Fruit fly (Drosophila melanogaster): ENCODE data around the gene Dhc1.

Dhc1 gene

DNA sequence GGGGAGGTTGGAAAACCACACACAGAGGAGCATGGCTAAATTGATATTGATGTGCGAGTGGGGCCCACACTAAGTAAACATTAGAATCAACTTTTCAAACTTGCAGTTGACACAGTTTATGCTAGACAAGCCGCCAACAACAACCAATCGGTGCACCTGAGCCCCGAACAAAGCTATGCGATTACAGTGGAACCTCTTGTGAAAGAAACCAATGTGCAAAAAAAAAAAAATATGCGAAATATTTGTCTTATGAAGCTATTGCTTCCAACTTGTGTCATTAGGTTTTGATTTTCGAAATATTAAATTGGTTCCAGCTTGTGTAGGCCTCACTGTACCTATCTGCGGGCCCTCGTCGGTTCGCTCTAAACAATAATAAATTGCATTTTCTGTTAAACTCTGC lies 56.1 kb downstream of the Dhc1 start (continued):
- TF ChIP-seq pros (GFP tag; optimal IDR thresholded peaks at IDR 0.05) (no peak), CG11696 (GFP tag; IDR thresholded peaks at IDR 0.05) (0 out of 2 replicates have a peak, but pooled peaks have one; percentile 52), CG1233 (GFP tag; optimal IDR thresholded peaks at IDR 0.05) (peak; percentile 66), Lpt (GFP tag; optimal IDR thresholded peaks at IDR 0.05) (no peak), CG8765 (GFP tag; IDR thresholded peaks at IDR 0.05) (0 out of 2 replicates have a peak, but pooled peaks have one; percentile 52), Meics (GFP tag; optimal IDR thresholded peaks at IDR 0.05) (peak; percentile 54), CG8290 (GFP tag; optimal IDR thresholded peaks at IDR 0.05) (peak; percentile 49), CG8290 (tag; optimal IDR thresholded peaks at IDR 0.05) (peak in 1 of 2 experiments; percentile 78), sima (GFP tag; optimal IDR thresholded peaks at IDR 0.05) (no peak), salm (tag; optimal IDR thresholded peaks at IDR 0.05) (peak; percentile 31), CG13424 (tag; optimal IDR thresholded peaks at IDR 0.05) (peak; percentile 71), Dip3 (GFP tag; optimal IDR thresholded peaks at IDR 0.05) (peak; percentile 60), nerfin-1 (tag; optimal IDR thresholded peaks at IDR 0.05) (peak; percentile 51), CG15601 (tag; optimal IDR thresholded peaks at IDR 0.05) (peak; percentile 62), sug (tag; optimal IDR thresholded peaks at IDR 0.05) (no peak), seq (GFP tag; IDR thresholded peaks at IDR 0.05) (peak; percentile 65), CG17186 (GFP tag; optimal IDR thresholded peaks at IDR 0.05) (peak; percentile 35), sna (GFP tag; IDR thresholded peaks at IDR 0.05; ENCODE audit: partially characterized antibody) (no peak), vvl (GFP tag; IDR thresholded peaks at IDR 0.05) (peak; percentile 90), wor (GFP tag; IDR thresholded peaks at IDR 0.05) (peak; percentile 73), CG16813 (GFP tag; IDR thresholded peaks at IDR 0.05; ENCODE audit: partially characterized antibody) (no peak), CG17361 (GFP tag; IDR thresholded peaks at IDR 0.05) (peak; percentile 63), lola (GFP tag; optimal IDR thresholded peaks at IDR 0.05) (peak in 1 of 3 experiments; percentile 44), schlank (tag; optimal IDR thresholded peaks at IDR 0.05) (peak; percentile 2), NfI (GFP tag; optimal IDR thresholded peaks at IDR 0.05) (peak; percentile 69), fu2 (GFP tag; optimal IDR thresholded peaks at IDR 0.05) (peak; percentile 22), ewg (GFP tag; optimal IDR thresholded peaks at IDR 0.05) (peak; percentile 64), HLH54F (GFP tag; optimal IDR thresholded peaks at IDR 0.05) (peak; percentile 19), CG4617 (GFP tag; optimal IDR thresholded peaks at IDR 0.05; ENCODE audit: borderline replicate concordance) (peak; percentile 13), emc (GFP tag; optimal IDR thresholded peaks at IDR 0.05) (peak; percentile 29), CG10543 (GFP tag; optimal IDR thresholded peaks at IDR 0.05) (no peak), Sry-β (GFP tag; optimal IDR thresholded peaks at IDR 0.05) (no peak), aop (GFP tag; IDR thresholded peaks at IDR 0.05) (peak; percentile 69; the same call in 1 of the 2 replicates), Ssrp (tag; optimal IDR thresholded peaks at IDR 0.05) (peak; percentile 74), tgo (GFP tag; IDR thresholded peaks at IDR 0.05) (peak; percentile 84), Nf-YC (tag; optimal IDR thresholded peaks at IDR 0.05) (peak; percentile 16), grau (tag; optimal IDR thresholded peaks at IDR 0.05) (peak; percentile 90), CG14710 (tag; optimal IDR thresholded peaks at IDR 0.05) (peak; percentile 63), CG13287 (GFP tag; IDR thresholded peaks at IDR 0.05; ENCODE audit: partially characterized antibody) (no peak), CG12219 (GFP tag; optimal IDR thresholded peaks at IDR 0.05) (peak; percentile 69), CG34376 (GFP tag; optimal IDR thresholded peaks at IDR 0.05) (no peak), slou (GFP tag; optimal IDR thresholded peaks at IDR 0.05) (peak; percentile 10), CG13775 (GFP tag; optimal IDR thresholded peaks at IDR 0.05) (peak; percentile 45), CG17568 (GFP tag; optimal IDR thresholded peaks at IDR 0.05) (peak; percentile 5), HHEX (GFP tag; optimal IDR thresholded peaks at IDR 0.05) (peak; percentile 60), CG6272 (GFP tag; IDR thresholded peaks at IDR 0.05) (no peak; the same call in none of the 2 replicates), stwl (tag; optimal IDR thresholded peaks at IDR 0.05) (no peak), twi (tag; optimal IDR thresholded peaks at IDR 0.05) (peak; percentile 17), MBD-R2 (GFP tag; IDR thresholded peaks at IDR 0.05) (0 out of 2 replicates have a peak, but pooled peaks have one; percentile 21), HmgD (GFP tag; optimal IDR thresholded peaks at IDR 0.05) (no peak)
